Fruit fly (Drosophila melanogaster) whole organism, embryonic: ENCODE data around the gene CG6415.

ENCODE experiments used
- ATbp ChIP-seq: fragments of 200-800 bp; sonication (Bioruptor generic); optimal IDR thresholded peaks from 2 replicates; lab custom pipeline; 2017; ENCODE audit warnings: missing biosample characterization, mild to moderate bottlenecking, missing genetic modification characterization, missing genetic modification reagents
- Awh ChIP-seq: fragments of 200-800 bp; sonication (Bioruptor generic); IDR thresholded peaks from 2 replicates; pipeline ENCODE4, ENCODE4 v1.3.6; 2022; ENCODE audit warnings: missing biosample characterization, missing genetic modification characterization
- BtbVII ChIP-seq: fragments of 200-800 bp; sonication (Bioruptor generic); optimal IDR thresholded peaks from 3 replicates; lab custom pipeline; 2017; ENCODE audit warnings: missing biosample characterization, mild to moderate bottlenecking, missing genetic modification characterization
- CG10366 ChIP-seq: fragments of 200-800 bp; sonication (Bioruptor generic); IDR thresholded peaks from 2 replicates; pipeline ENCODE4 v1.3.6; 2022; ENCODE audit warnings: missing biosample characterization, missing genetic modification characterization
- CG16813 ChIP-seq: fragments of 200-800 bp; sonication (Bioruptor generic); IDR thresholded peaks from 3 replicates; pipeline ENCODE4 v1.3.6; 2022; ENCODE audit warnings: missing biosample characterization, missing genetic modification characterization; ENCODE audit not compliant: partially characterized antibody
- CG17359 ChIP-seq: fragments of 200-800 bp; sonication (Bioruptor generic); optimal IDR thresholded peaks from 3 replicates; lab custom pipeline; 2018; ENCODE audit warnings: missing biosample characterization, mild to moderate bottlenecking, missing genetic modification characterization, moderate library complexity
- CG17568 ChIP-seq: fragments of 200-800 bp; sonication (Bioruptor generic); optimal IDR thresholded peaks from 2 replicates; lab custom pipeline; 2018; ENCODE audit warnings: missing biosample characterization, mild to moderate bottlenecking, missing genetic modification characterization, moderate library complexity
- CG18599 ChIP-seq: fragments of 200-800 bp; sonication (Bioruptor generic); optimal IDR thresholded peaks from 3 replicates; lab custom pipeline; 2017; ENCODE audit warnings: missing biosample characterization, missing genetic modification characterization, mild to moderate bottlenecking, moderate library complexity, missing genetic modification reagents
- CG2120 ChIP-seq: fragments of 200-800 bp; sonication (Bioruptor generic); optimal IDR thresholded peaks from 3 replicates; lab custom pipeline; 2016; ENCODE audit warnings: missing biosample characterization, missing genetic modification characterization
- CG31365 ChIP-seq: fragments of 200-800 bp; sonication (Bioruptor generic); optimal IDR thresholded peaks from 2 replicates; lab custom pipeline; 2018; ENCODE audit warnings: missing biosample characterization, mild to moderate bottlenecking, missing genetic modification characterization
- CG6689 ChIP-seq: fragments of 200-800 bp; sonication (Bioruptor generic); IDR thresholded peaks from 2 replicates; pipeline ENCODE4 v1.3.6; 2022; ENCODE audit warnings: missing biosample characterization, missing genetic modification characterization
- CG6791 ChIP-seq: fragments of 200-800 bp; sonication (Bioruptor generic); IDR thresholded peaks from 3 replicates; pipeline ENCODE4 v1.3.6; 2022; ENCODE audit warnings: missing biosample characterization, missing genetic modification characterization; ENCODE audit not compliant: partially characterized antibody
- CG7357 ChIP-seq: fragments of 200-800 bp; sonication (Bioruptor generic); IDR thresholded peaks from 3 replicates; pipeline ENCODE4 v1.3.6; 2022; ENCODE audit warnings: missing biosample characterization, missing genetic modification characterization
- CG7745 ChIP-seq: fragments of 200-800 bp; sonication (Bioruptor generic); optimal IDR thresholded peaks from 2 replicates; lab custom pipeline; 2018; ENCODE audit warnings: missing biosample characterization, mild to moderate bottlenecking, missing genetic modification characterization, moderate library complexity
- CG7839 ChIP-seq: fragments of 200-800 bp; sonication (Bioruptor generic); optimal IDR thresholded peaks from 3 replicates; lab custom pipeline; 2018; ENCODE audit warnings: missing biosample characterization, mild to moderate bottlenecking, missing genetic modification characterization, moderate library complexity
- CG7963 ChIP-seq: fragments of 200-800 bp; sonication (Bioruptor generic); IDR thresholded peaks from 3 replicates; pipeline ENCODE4 v1.3.6; 2022; ENCODE audit warnings: missing biosample characterization, missing genetic modification characterization; ENCODE audit not compliant: partially characterized antibody
- CG9876 ChIP-seq: fragments of 200-800 bp; sonication (Bioruptor generic); optimal IDR thresholded peaks from 2 replicates; lab custom pipeline; 2016; ENCODE audit warnings: missing biosample characterization, missing genetic modification characterization
- Dad ChIP-seq: fragments of 200-800 bp; sonication (Bioruptor generic); optimal IDR thresholded peaks from 3 replicates; lab custom pipeline; 2016; ENCODE audit warnings: missing biosample characterization, missing genetic modification characterization
- E2f2 ChIP-seq: fragments of 200-800 bp; sonication (Bioruptor generic); IDR thresholded peaks from 2 replicates; pipeline ENCODE4 v1.3.6; 2022; ENCODE audit warnings: missing biosample characterization, missing genetic modification characterization
- HLHmδ ChIP-seq: fragments of 200-800 bp; sonication (Bioruptor generic); optimal IDR thresholded peaks from 2 replicates; lab custom pipeline; 2018; ENCODE audit warnings: missing biosample characterization, mild to moderate bottlenecking, missing genetic modification characterization, moderate library complexity
- HmgZ ChIP-seq: fragments of 200-800 bp; sonication (Bioruptor generic); optimal IDR thresholded peaks from 2 replicates; lab custom pipeline; 2018; ENCODE audit warnings: missing biosample characterization, mild to moderate bottlenecking, missing genetic modification characterization
- MESR4 ChIP-seq: fragments of 200-800 bp; sonication (Bioruptor generic); optimal IDR thresholded peaks from 2 replicates; lab custom pipeline; 2018; ENCODE audit warnings: missing biosample characterization, mild to moderate bottlenecking, missing genetic modification characterization, moderate library complexity
- Med ChIP-seq: fragments of 200-800 bp; sonication (Bioruptor generic); peaks from one replicate; lab custom pipeline; 2016; ENCODE audit warnings: missing biosample characterization, missing genetic modification characterization, mild to moderate bottlenecking, inconsistent platforms, moderate library complexity
- Nf-YA ChIP-seq: fragments of 200-800 bp; sonication (Bioruptor generic); IDR thresholded peaks from 2 replicates; pipeline ENCODE4 v1.3.6; 2022; ENCODE audit warnings: missing biosample characterization, missing genetic modification characterization
- Pdp1 ChIP-seq, 2 experiments: fragments of 200-800 bp; sonication (Bioruptor generic); optimal IDR thresholded peaks; 3 replicates each; lab custom pipeline; 2016; ENCODE audit warnings: missing biosample characterization in 2 of 2, missing genetic modification characterization in 2 of 2, mild to moderate bottlenecking in 1 of 2, moderate library complexity in 1 of 2
- Ravus ChIP-seq: fragments of 200-800 bp; sonication (Bioruptor generic); IDR thresholded peaks from 2 replicates; pipeline ENCODE4 v1.3.6; 2022; ENCODE audit warnings: missing biosample characterization, missing genetic modification characterization
- Stat92E ChIP-seq, 3 experiments: fragments of >200 bp in 2 of 3; fragments of 200-800 bp in 1 of 3; sonication (Bioruptor generic) in 1 of 3; optimal IDR thresholded peaks; 2 replicates each; lab custom pipeline; 2017 to 2019; ENCODE audit warnings: missing biosample characterization in 3 of 3, missing genetic modification characterization in 3 of 3, mild to moderate bottlenecking in 1 of 3, moderate library complexity in 1 of 3
- Trl ChIP-seq, 3 experiments: fragments of >200 bp in 2 of 3; fragments of 200-800 bp in 1 of 3; sonication (Bioruptor generic) in 1 of 3; optimal IDR thresholded peaks; 2 replicates in 1 of 3; 3 replicates in 2 of 3; lab custom pipeline; 2016 to 2017; ENCODE audit warnings: missing biosample characterization in 1 of 3, missing genetic modification characterization in 1 of 3
- al ChIP-seq: fragments of 200-800 bp; sonication (Bioruptor generic); IDR thresholded peaks from 2 replicates; pipeline ENCODE4 v1.3.6; 2022; ENCODE audit warnings: missing biosample characterization, missing genetic modification characterization
- ara ChIP-seq: fragments of 200-800 bp; sonication (Bioruptor generic); IDR thresholded peaks from 2 replicates; pipeline ENCODE4 v1.3.6; 2022; ENCODE audit warnings: missing biosample characterization, missing genetic modification characterization
- bcd ChIP-seq: fragments of 200-800 bp; sonication (Bioruptor generic); optimal IDR thresholded peaks from 2 replicates; lab custom pipeline; 2017; ENCODE audit warnings: missing biosample characterization, mild to moderate bottlenecking, missing genetic modification characterization
- cato ChIP-seq: fragments of 200-800 bp; sonication (Bioruptor generic); optimal IDR thresholded peaks from 2 replicates; lab custom pipeline; 2016; ENCODE audit warnings: missing biosample characterization, missing genetic modification characterization, borderline replicate concordance
- ci ChIP-seq: fragments of 200-800 bp; sonication (Bioruptor generic); IDR thresholded peaks from 3 replicates; pipeline ENCODE4 v1.3.6; 2022; ENCODE audit warnings: missing biosample characterization, missing genetic modification characterization
- esg ChIP-seq: fragments of 200-800 bp; sonication (Bioruptor generic); conservative IDR thresholded peaks from 2 replicates; pipeline ENCODE4 v1.3.6; 2022; ENCODE audit warnings: missing biosample characterization, missing genetic modification characterization
- gce ChIP-seq: fragments of 200-800 bp; sonication (Bioruptor generic); IDR thresholded peaks from 3 replicates; pipeline ENCODE4 v1.3.6; 2022; ENCODE audit warnings: missing biosample characterization, missing genetic modification characterization
- gcm2 ChIP-seq: fragments of 200-800 bp; sonication (Bioruptor generic); optimal IDR thresholded peaks from 2 replicates; lab custom pipeline; 2016; ENCODE audit warnings: missing biosample characterization, missing genetic modification characterization
- grn ChIP-seq: fragments of 200-800 bp; sonication (Bioruptor generic); optimal IDR thresholded peaks from 3 replicates; lab custom pipeline; 2017; ENCODE audit warnings: missing biosample characterization, missing genetic modification characterization
- jigr1 ChIP-seq: fragments of 200-800 bp; sonication (Bioruptor generic); IDR thresholded peaks from 3 replicates; pipeline ENCODE4 v1.3.6; 2022; ENCODE audit warnings: missing biosample characterization, missing genetic modification characterization
- lab ChIP-seq: fragments of 200-800 bp; sonication (Bioruptor generic); optimal IDR thresholded peaks from 3 replicates; lab custom pipeline; 2017; ENCODE audit warnings: missing biosample characterization, missing genetic modification characterization, mild to moderate bottlenecking, moderate library complexity, missing genetic modification reagents
- lbe ChIP-seq: fragments of 200-800 bp; sonication (Bioruptor generic); optimal IDR thresholded peaks from 2 replicates; lab custom pipeline; 2016; ENCODE audit warnings: missing biosample characterization, mild to moderate bottlenecking, missing genetic modification characterization
- lmd ChIP-seq: fragments of 200-800 bp; sonication (Bioruptor generic); IDR thresholded peaks from 2 replicates; pipeline ENCODE4 v1.3.6; 2022; ENCODE audit warnings: missing biosample characterization, missing genetic modification characterization
- nmo ChIP-seq: fragments of 200-800 bp; sonication (Bioruptor generic); optimal IDR thresholded peaks from 2 replicates; lab custom pipeline; 2018; ENCODE audit warnings: missing biosample characterization, mild to moderate bottlenecking, missing genetic modification characterization, moderate library complexity
- pho ChIP-seq: fragments of 200-800 bp; sonication (Bioruptor generic); optimal IDR thresholded peaks from 2 replicates; lab custom pipeline; 2016; ENCODE audit warnings: missing biosample characterization, missing genetic modification characterization
- salm ChIP-seq: fragments of 200-800 bp; sonication (Bioruptor generic); optimal IDR thresholded peaks from 2 replicates; lab custom pipeline; 2018; ENCODE audit warnings: missing biosample characterization, mild to moderate bottlenecking, missing genetic modification characterization
- sc ChIP-seq, 3 experiments: fragments of >200 bp in 2 of 3; fragments of 200-800 bp in 1 of 3; sonication (Bioruptor generic) in 1 of 3; optimal IDR thresholded peaks; 2 replicates in 2 of 3; 3 replicates in 1 of 3; lab custom pipeline; 2017; ENCODE audit warnings: mild to moderate bottlenecking in 1 of 3, missing biosample characterization in 1 of 3, missing genetic modification characterization in 1 of 3, missing genetic modification reagents in 1 of 3
- slbo ChIP-seq: fragments of 200-800 bp; sonication (Bioruptor generic); IDR thresholded peaks from 2 replicates; pipeline ENCODE4 v1.3.6; 2022; ENCODE audit warnings: missing biosample characterization, missing genetic modification characterization
- unc-4 ChIP-seq: fragments of 200-800 bp; sonication (Bioruptor generic); IDR thresholded peaks from 2 replicates; pipeline ENCODE4 v1.3.6; 2022; ENCODE audit warnings: missing biosample characterization, missing genetic modification characterization; ENCODE audit not compliant: partially characterized antibody
- zfh1 ChIP-seq: fragments of 200-800 bp; sonication (Bioruptor generic); IDR thresholded peaks from 3 replicates; pipeline ENCODE4 v1.3.6; 2022; ENCODE audit warnings: missing biosample characterization, missing genetic modification characterization

Gene CG6415

DNA sequence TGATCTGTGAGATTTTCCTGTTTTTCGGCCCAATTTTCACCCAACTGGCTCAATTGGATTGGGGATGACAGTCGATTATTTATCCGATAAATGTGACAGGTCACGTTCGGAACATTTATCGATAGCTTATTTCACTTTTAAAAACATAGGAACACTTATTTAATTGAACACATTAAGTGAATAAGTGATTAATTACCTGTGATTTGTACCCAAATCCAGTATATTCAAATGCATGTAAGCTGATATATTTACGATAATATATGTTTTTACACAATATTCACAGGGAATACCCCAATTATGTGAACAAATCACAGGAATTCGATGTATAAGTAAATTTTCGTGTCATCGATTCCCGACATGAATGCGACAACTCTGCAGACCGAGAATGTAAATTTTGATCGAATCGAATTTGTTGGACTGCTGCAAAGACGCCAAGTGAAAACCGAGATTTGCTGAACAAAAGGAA lies 29.0 kb downstream of the CG6415 start, which contains the start of the genes EMC3 and Dpy-30L1 (continued):
- TF ChIP-seq al (peak; percentile 54; the same call in 1 of the 2 replicates), CG2120 (peak; percentile 79), Nf-YA (GFP tag; lab: Robert Waterston, UW) (no peak), grn (GFP tag; lab: Kevin White, UChicago) (no peak), CG9876 (GFP tag; lab: Kevin White, UChicago) (peak; percentile 1), jigr1 (no peak), ara (no peak), bcd (GFP tag; lab: Kevin White, UChicago) (no peak), E2f2 (GFP tag; lab: Robert Waterston, UW) (peak; percentile 54; the same call in 1 of the 2 replicates), Med (GFP tag; lab: Kevin White, UChicago) (peak; percentile 85), slbo (GFP tag; lab: Robert Waterston, UW) (peak; percentile 60), CG7963 (no peak), lmd (peak; percentile 43; the same call in 1 of the 2 replicates), nmo (GFP tag; lab: Kevin White, UChicago) (peak; percentile 74), MESR4 (GFP tag; lab: Kevin White, UChicago) (peak; percentile 21), BtbVII (GFP tag; lab: Kevin White, UChicago) (no peak), pho (GFP tag; lab: Kevin White, UChicago) (peak; percentile 48), CG31365 (tag; lab: Kevin White, UChicago) (no peak), zfh1 (GFP tag; lab: Robert Waterston, UW) (0 out of 3 replicates have a peak, but pooled peaks have one; percentile 49), HmgZ (peak; percentile 64), lbe (GFP tag; lab: Kevin White, UChicago) (no peak), CG6689 (peak; percentile 65), CG17359 (peak; percentile 59), CG7839 (tag; lab: Kevin White, UChicago) (no peak), gce (GFP tag; lab: Robert Waterston, UW) (no peak), CG7745 (tag; lab: Kevin White, UChicago) (no peak), HLHmδ (GFP tag; lab: Kevin White, UChicago) (no peak), Pdp1 (GFP tag; optimal IDR thresholded peaks at IDR 0.05; lab: Kevin White, UChicago) (peak; percentile 24 to 53), CG10366 (GFP tag; lab: Robert Waterston, UW) (peak; percentile 30; the same call in 1 of the 2 replicates), CG18599 (GFP tag; lab: Kevin White, UChicago) (no peak), Dad (GFP tag; lab: Kevin White, UChicago) (peak; percentile 32), esg (GFP tag; lab: Robert Waterston, UW) (0 out of 2 replicates have a peak, but pooled peaks have one; percentile 19), CG17568 (GFP tag; lab: Kevin White, UChicago) (no peak), Awh (GFP tag; lab: Robert Waterston, UW) (no peak), lab (no peak), Trl (optimal IDR thresholded peaks at IDR 0.05; lab: Kevin White, UChicago) (no peak), Trl (GFP tag; optimal IDR thresholded peaks at IDR 0.05; lab: Kevin White, UChicago) (peak; percentile 40), salm (tag; lab: Kevin White, UChicago) (no peak), CG16813 (GFP tag; lab: Robert Waterston, UW) (peak; percentile 88), Stat92E (GFP tag; optimal IDR thresholded peaks at IDR 0.05; lab: Kevin White, UChicago) (no peak), ci (GFP tag; lab: Robert Waterston, UW) (0 out of 3 replicates have a peak, but pooled peaks have one; percentile 43), CG6791 (peak; percentile 42; the same call in 1 of the 3 replicates), CG7357 (GFP tag; lab: Robert Waterston, UW) (no peak), ATbp (no peak), cato (no peak), gcm2 (GFP tag; lab: Kevin White, UChicago) (peak; percentile 12), sc (optimal IDR thresholded peaks at IDR 0.05; lab: Kevin White, UChicago) (no peak), sc (GFP tag; optimal IDR thresholded peaks at IDR 0.05; lab: Kevin White, UChicago) (no peak), unc-4 (GFP tag; lab: Robert Waterston, UW) (peak; percentile 92), Ravus (GFP tag; lab: Robert Waterston, UW) (no peak)
